Worm (Caenorhabditis elegans): ENCODE measurements around the gene Y67D2.5.

The Y67D2.5 gene

DNA sequence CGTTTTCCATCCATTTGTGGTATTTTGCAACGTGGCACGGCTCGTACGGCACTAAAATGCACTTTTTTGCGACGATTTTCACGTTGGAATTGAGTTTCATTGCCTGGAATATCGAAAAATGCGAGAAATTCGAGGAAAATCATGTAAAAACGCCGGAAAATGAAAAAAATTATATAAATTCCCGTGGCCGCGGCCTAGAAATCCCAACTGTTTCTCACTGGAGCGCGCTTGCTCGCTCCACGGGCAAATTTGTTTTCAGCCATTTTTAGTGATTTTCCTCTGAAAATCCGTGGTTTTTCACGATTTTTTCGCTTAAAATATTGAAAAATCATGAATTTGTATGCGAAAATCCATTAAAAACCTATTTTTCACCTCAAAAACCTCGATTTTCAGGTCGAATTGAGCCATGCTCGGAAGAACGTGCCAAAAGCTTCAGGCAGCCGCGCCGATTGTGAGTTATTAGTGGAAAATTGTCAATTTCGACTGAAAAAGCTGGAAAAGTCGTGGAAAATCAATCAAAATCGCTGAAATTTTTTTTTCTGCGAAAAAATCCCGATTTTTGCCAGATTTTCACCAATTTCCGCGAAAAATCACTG, at the start of gene Y67D2.5, which contains the start of gene cisd-3.2:
Gene Y67D2.5 (minus strand): TSS at position 145 of the 596 bp plus-strand sequence.
Gene cisd-3.2 (plus strand): TSS at position 394 of the 596 bp plus-strand sequence.
- no peak for TF ChIP-seq ztf-11 (tag; optimal IDR thresholded peaks at IDR 0.05)
- TF ChIP-seq nhr-237 (tag; optimal IDR thresholded peaks at IDR 0.05), result peak; percentile 16
- TF ChIP-seq mls-2 (tag; optimal IDR thresholded peaks at IDR 0.05), result no peak
- TF ChIP-seq flh-1 (GFP tag; optimal IDR thresholded peaks at IDR 0.05), result no peak
- TF ChIP-seq ceh-39 (tag; optimal IDR thresholded peaks at IDR 0.05), result no peak
- TF ChIP-seq drap-1 (GFP tag; optimal IDR thresholded peaks at IDR 0.05), result no peak
- no peak for TF ChIP-seq blmp-1 (tag; optimal IDR thresholded peaks at IDR 0.05)
- no peak for TF ChIP-seq nhr-12 (tag; optimal IDR thresholded peaks at IDR 0.05)
- no peak for TF ChIP-seq unc-39 (tag; optimal IDR thresholded peaks at IDR 0.05)
- peak; percentile 3 for TF ChIP-seq ces-1 (GFP tag; optimal IDR thresholded peaks at IDR 0.05)
- TF ChIP-seq unc-62 (GFP tag; optimal IDR thresholded peaks at IDR 0.05), result no peak

DNA sequence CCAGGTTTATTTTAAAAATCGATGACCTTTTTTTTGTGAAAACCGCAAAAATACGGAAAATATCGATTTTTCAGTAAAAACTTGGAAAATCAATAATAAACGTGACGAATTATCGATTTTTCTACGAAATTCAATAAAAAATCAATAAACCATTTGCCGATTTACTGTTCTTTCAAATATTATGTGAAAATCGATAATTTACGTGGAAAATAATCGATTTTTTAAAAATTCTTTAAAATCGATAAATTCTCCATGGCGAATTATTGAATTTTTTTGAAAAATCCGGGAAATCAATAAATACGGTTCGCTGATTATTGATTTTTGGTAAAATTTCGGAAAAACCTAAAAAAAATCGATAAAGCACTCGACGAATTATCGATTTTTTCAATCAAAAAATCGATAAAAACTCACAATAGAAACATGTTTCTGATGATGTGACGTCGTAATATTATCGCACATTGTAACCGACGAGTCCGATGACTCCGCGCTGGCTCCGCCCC, 44.2 kb upstream of the Y67D2.5 start:
- TF ChIP-seq zip-8 (tag; optimal IDR thresholded peaks at IDR 0.05) (no peak), unc-39 (tag; optimal IDR thresholded peaks at IDR 0.05) (no peak), lsy-2 (tag; optimal IDR thresholded peaks at IDR 0.05) (no peak), cnd-1 (tag; optimal IDR thresholded peaks at IDR 0.05) (no peak), ham-2 (GFP tag; optimal IDR thresholded peaks at IDR 0.05) (no peak), nhr-237 (tag; optimal IDR thresholded peaks at IDR 0.05) (no peak), flh-1 (GFP tag; optimal IDR thresholded peaks at IDR 0.05) (no peak), bed-3 (GFP tag; optimal IDR thresholded peaks at IDR 0.05) (no peak), mls-2 (tag; optimal IDR thresholded peaks at IDR 0.05) (no peak), ceh-39 (tag; optimal IDR thresholded peaks at IDR 0.05) (no peak), mab-5 (tag; optimal IDR thresholded peaks at IDR 0.05) (no peak), nhr-2 (tag; optimal IDR thresholded peaks at IDR 0.05) (no peak), ztf-11 (tag; optimal IDR thresholded peaks at IDR 0.05) (no peak), blmp-1 (tag; optimal IDR thresholded peaks at IDR 0.05) (no peak), unc-62 (GFP tag; optimal IDR thresholded peaks at IDR 0.05) (no peak), ceh-43 (GFP tag; optimal IDR thresholded peaks at IDR 0.05) (no peak), hlh-1 (tag; optimal IDR thresholded peaks at IDR 0.05) (no peak), snpc-4 (tag; optimal IDR thresholded peaks at IDR 0.05) (no peak)

DNA sequence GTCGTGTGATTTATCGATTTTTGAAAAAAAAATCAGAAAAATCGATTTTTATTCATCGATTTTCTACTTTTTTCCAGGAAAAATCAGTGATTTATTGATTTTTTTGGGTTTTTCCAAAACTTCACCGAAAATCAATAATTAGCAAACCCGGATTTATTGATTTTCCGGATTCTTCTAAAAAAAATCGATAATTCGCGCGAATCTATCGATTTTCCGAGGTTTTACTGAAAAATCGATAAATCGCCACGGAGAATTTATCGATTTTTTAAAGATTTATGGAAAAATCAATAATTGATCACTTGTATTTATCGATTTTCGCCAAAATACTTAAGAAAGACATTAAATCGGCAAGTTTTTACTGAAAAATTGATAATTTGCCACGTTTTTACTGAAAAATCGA, 43.5 kb upstream of the Y67D2.5 start:
- TF ChIP-seq ces-1 (GFP tag; optimal IDR thresholded peaks at IDR 0.05), result no peak
- TF ChIP-seq mls-2 (tag; optimal IDR thresholded peaks at IDR 0.05), result no peak

DNA sequence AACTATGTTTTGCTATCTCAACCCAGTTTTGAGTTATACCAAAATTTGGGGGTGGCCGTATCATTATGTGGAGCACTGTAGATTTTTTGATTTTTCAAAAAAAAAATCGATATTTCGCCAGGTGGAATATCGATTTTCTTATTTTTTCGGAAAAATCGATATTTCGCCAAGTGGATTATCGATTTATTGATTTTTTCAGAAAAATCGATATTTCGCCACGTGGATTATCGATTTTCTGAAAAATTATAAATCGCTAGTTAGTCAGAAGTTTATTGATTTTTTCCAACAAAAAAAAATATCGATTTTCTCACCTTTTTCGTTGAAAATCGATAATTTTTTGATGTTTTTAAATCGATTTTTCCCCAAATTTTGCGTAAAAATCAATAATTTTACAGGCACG, 40.1 kb upstream of the Y67D2.5 start:
- no peak for TF ChIP-seq lin-13 (tag; optimal IDR thresholded peaks at IDR 0.05)
- no peak for TF ChIP-seq nhr-2 (tag; optimal IDR thresholded peaks at IDR 0.05)
- no peak for TF ChIP-seq ces-1 (GFP tag; optimal IDR thresholded peaks at IDR 0.05)
- no peak for TF ChIP-seq ceh-83 (GFP tag; optimal IDR thresholded peaks at IDR 0.05)
- no peak for TF ChIP-seq ztf-11 (tag; optimal IDR thresholded peaks at IDR 0.05)
- TF ChIP-seq ceh-39 (tag; optimal IDR thresholded peaks at IDR 0.05), result no peak
- TF ChIP-seq unc-62 (GFP tag; optimal IDR thresholded peaks at IDR 0.05), result no peak
- TF ChIP-seq nhr-237 (tag; optimal IDR thresholded peaks at IDR 0.05), result no peak
- no peak for TF ChIP-seq sem-2 (GFP tag; optimal IDR thresholded peaks at IDR 0.05)
- TF ChIP-seq tbx-8 (GFP tag; optimal IDR thresholded peaks at IDR 0.05), result no peak
- no peak for TF ChIP-seq zip-8 (tag; optimal IDR thresholded peaks at IDR 0.05)
- TF ChIP-seq M03D4.4 (tag; optimal IDR thresholded peaks at IDR 0.05), result no peak
- no peak for TF ChIP-seq mep-1 (tag; optimal IDR thresholded peaks at IDR 0.05)
- TF ChIP-seq unc-120 (tag; optimal IDR thresholded peaks at IDR 0.05; ENCODE audit: poor library complexity, severe bottlenecking), result no peak
- TF ChIP-seq flh-1 (GFP tag; optimal IDR thresholded peaks at IDR 0.05), result no peak
- TF ChIP-seq mab-5 (tag; optimal IDR thresholded peaks at IDR 0.05), result no peak
- TF ChIP-seq sptf-1 (tag; optimal IDR thresholded peaks at IDR 0.05), result no peak
- TF ChIP-seq cnd-1 (tag; optimal IDR thresholded peaks at IDR 0.05), result no peak
- no peak for TF ChIP-seq nhr-12 (tag; optimal IDR thresholded peaks at IDR 0.05)
- no peak for TF ChIP-seq elt-3 (tag; optimal IDR thresholded peaks at IDR 0.05)

DNA sequence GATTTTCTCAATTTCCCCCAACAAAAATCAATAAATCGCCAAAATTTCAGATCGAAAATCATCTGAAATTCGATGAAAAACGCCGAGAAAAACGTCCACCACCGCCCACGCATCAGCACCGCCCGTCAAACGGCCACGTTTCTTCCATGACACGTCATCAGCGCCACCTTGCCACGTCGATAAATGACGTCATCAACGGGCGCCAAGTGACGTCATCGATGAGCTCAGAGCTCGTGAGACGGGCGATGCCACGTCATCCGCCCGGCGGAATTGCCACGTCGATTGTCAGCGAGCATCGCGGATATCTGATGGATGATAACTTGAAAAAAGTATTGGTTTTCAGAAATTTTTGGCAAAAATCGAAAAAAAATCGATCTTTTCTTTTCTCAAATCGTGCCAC, 39.0 kb upstream of the Y67D2.5 start:
- TF ChIP-seq zip-8 (tag; optimal IDR thresholded peaks at IDR 0.05), result peak; percentile 96
- no peak for TF ChIP-seq blmp-1 (tag; optimal IDR thresholded peaks at IDR 0.05)

All from whole organism, mixed stage, embryonic.